Fruit fly (Drosophila melanogaster): Measurements from ENCODE around the gene cic.

DNA sequence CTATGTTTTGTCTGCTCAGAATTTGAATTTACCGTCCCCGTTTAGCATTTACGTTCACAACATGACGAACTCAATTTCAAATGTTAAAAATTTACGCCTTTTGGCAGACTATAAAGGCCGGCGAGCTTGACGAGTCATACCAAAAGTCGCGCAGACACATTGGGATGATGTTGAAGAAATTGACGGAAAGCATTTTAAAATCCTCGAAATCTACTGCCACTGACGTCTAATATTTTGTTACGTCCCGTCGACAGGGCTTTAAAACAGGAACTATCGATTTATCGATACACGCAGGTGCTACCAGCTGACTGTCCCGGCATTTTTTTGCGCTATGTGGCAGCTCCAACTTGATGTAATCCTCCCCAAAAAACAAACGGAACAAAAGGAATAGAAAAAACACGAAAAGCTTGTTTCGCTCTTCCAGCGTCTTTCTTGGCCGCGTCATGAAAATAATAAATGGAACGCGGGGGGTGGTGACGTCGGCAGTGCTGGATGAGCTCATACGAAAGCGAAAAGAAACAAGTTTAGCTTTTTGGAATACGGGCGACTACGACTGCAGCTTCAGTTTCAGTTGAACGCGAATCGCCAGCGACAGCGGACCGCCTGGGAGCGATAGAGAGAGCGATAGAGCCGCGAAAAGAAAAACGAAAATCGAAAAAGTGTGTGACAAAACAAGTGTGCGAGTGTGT lies 56.5 kb downstream of the cic start, which contains the start of gene Orp8:
- TF ChIP-seq acj6 (GFP tag; optimal IDR thresholded peaks at IDR 0.05) (no peak), Ets21C (GFP tag; optimal IDR thresholded peaks at IDR 0.05) (no peak), Eip75B (GFP tag; optimal IDR thresholded peaks at IDR 0.05) (peak; percentile 41), Lpt (GFP tag; optimal IDR thresholded peaks at IDR 0.05) (peak; percentile 88), achi (GFP tag; optimal IDR thresholded peaks at IDR 0.05) (peak; percentile 26), CG11294 (GFP tag; IDR thresholded peaks at IDR 0.05) (peak; percentile 49; the same call in 1 of the 2 replicates), CG32006 (GFP tag; optimal IDR thresholded peaks at IDR 0.05) (peak; percentile 31), Hr38 (GFP tag; optimal IDR thresholded peaks at IDR 0.05) (no peak)
